Worm (Caenorhabditis elegans) whole organism, midembryonic: ENCODE results near the gene ZC239.14.
"Not testable (repeated sequence)": the region's sequence is repeated elsewhere in the genome, so short reads cannot be mapped to it uniquely, and the experiment has no call there.

Source experiments
- flt-1 ChIP-seq: fragments of 200-800 bp; sonication (Bioruptor generic); IDR thresholded peaks from 2 replicates; pipeline ENCODE4 v1.3.6; 2022; ENCODE audit warnings: missing genetic modification characterization, missing compliant biosample characterization
- ref-1 ChIP-seq: fragments of 200-800 bp; sonication (Bioruptor generic); conservative IDR thresholded peaks from 2 replicates; pipeline ENCODE4 v1.3.6; 2022; ENCODE audit warnings: missing genetic modification reagents, missing genetic modification characterization, missing compliant biosample characterization

DNA sequence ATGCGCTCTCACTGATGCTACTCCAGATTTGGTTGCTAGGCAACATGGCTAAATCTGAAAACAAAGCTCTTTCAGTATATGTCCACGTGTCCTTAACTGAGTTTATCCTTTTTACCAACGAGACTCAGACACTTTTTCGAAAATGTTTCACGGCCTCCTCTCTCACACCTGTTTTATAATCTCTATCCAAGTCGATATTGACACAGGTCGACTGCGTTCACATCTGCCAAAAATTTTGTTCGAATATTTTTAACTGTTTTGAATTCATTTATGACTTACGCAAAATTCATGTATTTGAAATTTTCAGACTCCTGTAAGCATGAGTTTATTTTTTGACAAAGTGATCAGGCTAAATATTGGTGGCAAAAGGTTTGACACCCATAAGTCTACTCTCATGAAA is 6.1 kb downstream of the ZC239.14 start, which contains the start of gene ZC239.3:
- not testable (repeated sequence) for TF ChIP-seq ref-1; flt-1 (GFP tag; lab: Robert Waterston, UW)
